Worm (Caenorhabditis elegans): Measurements from ENCODE around the gene skr-21.
A peak's percentile ranks its signal among the peaks of the same experiment; 100 is the strongest.

skr-21 gene

DNA sequence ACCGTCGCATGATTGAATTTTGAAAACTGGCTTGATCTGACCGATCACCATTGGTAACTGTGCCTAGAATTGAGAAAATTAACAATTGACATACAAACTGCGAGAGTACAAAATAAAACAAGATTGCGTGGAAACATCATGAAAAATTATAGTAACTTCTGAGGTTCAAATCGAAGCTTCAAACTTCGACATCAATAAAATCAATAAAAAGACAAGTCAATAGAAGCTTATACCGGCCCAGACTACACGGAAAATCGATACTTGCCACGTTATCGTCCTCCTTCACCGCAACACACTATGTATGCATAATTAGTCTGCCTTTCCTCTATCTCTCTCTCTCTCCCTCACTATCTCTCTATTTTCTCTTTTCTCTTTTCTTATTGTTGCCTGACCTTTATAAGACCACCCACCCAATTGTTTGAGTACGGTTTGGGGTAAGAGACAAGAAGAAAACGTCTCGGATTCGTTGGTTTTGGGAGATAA, at the start of gene skr-21:
skr-21 (minus strand) TSS at position 51 of the 483 bp plus-strand sequence.
- peak; percentile 28 for TF ChIP-seq aly-1 (tag; optimal IDR thresholded peaks at IDR 0.05)
- 0 out of 2 replicates have a peak, but pooled peaks have one; percentile 27 for TF ChIP-seq sea-1 (GFP tag; conservative IDR thresholded peaks at IDR 0.05)
- TF ChIP-seq F13C5.2 (tag; optimal IDR thresholded peaks at IDR 0.05) = no peak

ce11 chrX:13274102-13274501, 47.6 kb upstream of the skr-21 start, which contains the start of gene cyp-14A3:
TSS of gene cyp-14A3 (minus strand) at chrX:13274202.
- TF ChIP-seq hmg-4 (GFP tag; optimal IDR thresholded peaks at IDR 0.05) (no peak), hnd-1 (tag; optimal IDR thresholded peaks at IDR 0.05) (no peak), tra-4 (tag; optimal IDR thresholded peaks at IDR 0.05) (no peak), ama-1 (optimal IDR thresholded peaks at IDR 0.05) (no peak), tbx-37 (GFP tag; conservative IDR thresholded peaks at IDR 0.05) (no peak), pes-1 (GFP tag; IDR thresholded peaks at IDR 0.05) (no peak), aly-1 (tag; optimal IDR thresholded peaks at IDR 0.05) (no peak), ceh-13 (GFP tag; optimal IDR thresholded peaks at IDR 0.05) (no peak), flt-1 (GFP tag; IDR thresholded peaks at IDR 0.05) (no peak), hmbx-1 (tag; optimal IDR thresholded peaks at IDR 0.05) (no peak), ets-7 (tag; optimal IDR thresholded peaks at IDR 0.05) (no peak), B0310.2 (tag; optimal IDR thresholded peaks at IDR 0.05) (no peak), F13C5.2 (tag; optimal IDR thresholded peaks at IDR 0.05) (no peak), sea-1 (GFP tag; conservative IDR thresholded peaks at IDR 0.05) (no peak), tbx-11 (GFP tag; IDR thresholded peaks at IDR 0.05) (no peak), scrt-1 (GFP tag; IDR thresholded peaks at IDR 0.05) (no peak), ceh-36 (tag; optimal IDR thresholded peaks at IDR 0.05) (no peak)

ce11 chrX:13269586-13269985, 43.1 kb upstream of the skr-21 start, which contains the start of gene cyp-14A2:
TSS of gene cyp-14A2 (minus strand) at chrX:13269686.
- TF ChIP-seq sea-1 (GFP tag; conservative IDR thresholded peaks at IDR 0.05) (no peak), ets-7 (tag; optimal IDR thresholded peaks at IDR 0.05) (no peak), F13C5.2 (tag; optimal IDR thresholded peaks at IDR 0.05) (no peak), B0310.2 (tag; optimal IDR thresholded peaks at IDR 0.05) (no peak), ceh-36 (tag; optimal IDR thresholded peaks at IDR 0.05) (no peak), hmg-4 (GFP tag; optimal IDR thresholded peaks at IDR 0.05) (no peak), tbx-11 (GFP tag; IDR thresholded peaks at IDR 0.05) (no peak), tra-4 (tag; optimal IDR thresholded peaks at IDR 0.05) (no peak), pes-1 (GFP tag; IDR thresholded peaks at IDR 0.05) (no peak), ceh-13 (GFP tag; optimal IDR thresholded peaks at IDR 0.05) (no peak), flt-1 (GFP tag; IDR thresholded peaks at IDR 0.05) (no peak)

- TF ChIP-seq aly-1 (tag; optimal IDR thresholded peaks at IDR 0.05) = no peak
- TF ChIP-seq hmg-4 (GFP tag; optimal IDR thresholded peaks at IDR 0.05) = no peak
- TF ChIP-seq tra-4 (tag; optimal IDR thresholded peaks at IDR 0.05) = no peak
- no peak for TF ChIP-seq ama-1 (optimal IDR thresholded peaks at IDR 0.05)
- no peak for TF ChIP-seq ets-7 (tag; optimal IDR thresholded peaks at IDR 0.05)
- no peak for TF ChIP-seq pes-1 (GFP tag; IDR thresholded peaks at IDR 0.05)
- no peak for TF ChIP-seq ceh-13 (GFP tag; optimal IDR thresholded peaks at IDR 0.05)
Measured at ce11 chrX:13267230-13267629, 40.8 kb upstream of the skr-21 start, which contains the start of gene cyp-14A1. TSS of gene cyp-14A1 (minus strand) at chrX:13267355.

ce11 chrX:13264550-13264949, 38.1 kb upstream of the skr-21 start:
- peak; percentile 57 for TF ChIP-seq hnd-1 (tag; optimal IDR thresholded peaks at IDR 0.05)
- TF ChIP-seq flt-1 (GFP tag; IDR thresholded peaks at IDR 0.05) = peak; percentile 84
- TF ChIP-seq B0310.2 (tag; optimal IDR thresholded peaks at IDR 0.05) = peak; percentile 64
- TF ChIP-seq tbx-37 (GFP tag; conservative IDR thresholded peaks at IDR 0.05) = peak; percentile 88
- TF ChIP-seq scrt-1 (GFP tag; IDR thresholded peaks at IDR 0.05) = peak; percentile 88
- peak; percentile 53 for TF ChIP-seq ets-7 (tag; optimal IDR thresholded peaks at IDR 0.05)
- peak; percentile 83 for TF ChIP-seq F13C5.2 (tag; optimal IDR thresholded peaks at IDR 0.05)
- TF ChIP-seq ceh-13 (GFP tag; optimal IDR thresholded peaks at IDR 0.05) = peak; percentile 65
- peak; percentile 22 for TF ChIP-seq tra-4 (tag; optimal IDR thresholded peaks at IDR 0.05)
- TF ChIP-seq ama-1 (optimal IDR thresholded peaks at IDR 0.05) = no peak
- TF ChIP-seq hmg-4 (GFP tag; optimal IDR thresholded peaks at IDR 0.05) = peak; percentile 82
- peak; percentile 47 for TF ChIP-seq ceh-36 (tag; optimal IDR thresholded peaks at IDR 0.05)
- TF ChIP-seq tbx-11 (GFP tag; IDR thresholded peaks at IDR 0.05) = peak; percentile 85
- peak; percentile 65 for TF ChIP-seq aly-1 (tag; optimal IDR thresholded peaks at IDR 0.05)
- TF ChIP-seq hmbx-1 (tag; optimal IDR thresholded peaks at IDR 0.05) = peak; percentile 46
- TF ChIP-seq pes-1 (GFP tag; IDR thresholded peaks at IDR 0.05) = no peak; the same call in 1 of the 2 replicates
- TF ChIP-seq sea-1 (GFP tag; conservative IDR thresholded peaks at IDR 0.05) = peak; percentile 59

ce11 chrX:13262195-13262594, 35.7 kb upstream of the skr-21 start, which contains the start of gene K09A11.1:
TSS of gene K09A11.1 (plus strand) at chrX:13262495.
- TF ChIP-seq ama-1 (optimal IDR thresholded peaks at IDR 0.05) (no peak), ceh-36 (tag; optimal IDR thresholded peaks at IDR 0.05) (no peak), tra-4 (tag; optimal IDR thresholded peaks at IDR 0.05) (no peak), scrt-1 (GFP tag; IDR thresholded peaks at IDR 0.05) (no peak), hmbx-1 (tag; optimal IDR thresholded peaks at IDR 0.05) (no peak), tbx-37 (GFP tag; conservative IDR thresholded peaks at IDR 0.05) (no peak), hmg-4 (GFP tag; optimal IDR thresholded peaks at IDR 0.05) (no peak), ceh-13 (GFP tag; optimal IDR thresholded peaks at IDR 0.05) (no peak), ets-7 (tag; optimal IDR thresholded peaks at IDR 0.05) (no peak)

- 0 out of 2 replicates have a peak, but pooled peaks have one; percentile 8 for TF ChIP-seq pes-1 (GFP tag; IDR thresholded peaks at IDR 0.05)
Measured at ce11 chrX:13261037-13261592, 34.7 kb upstream of the skr-21 start.

ce11 chrX:13257577-13257976, 31.1 kb upstream of the skr-21 start, which contains the start of gene K08H2.10:
TSS of gene K08H2.10 (plus strand) at chrX:13257806.
- TF ChIP-seq hmg-4 (GFP tag; optimal IDR thresholded peaks at IDR 0.05) (no peak), tra-4 (tag; optimal IDR thresholded peaks at IDR 0.05) (no peak), scrt-1 (GFP tag; IDR thresholded peaks at IDR 0.05) (no peak), flt-1 (GFP tag; IDR thresholded peaks at IDR 0.05) (no peak), ceh-13 (GFP tag; optimal IDR thresholded peaks at IDR 0.05) (no peak)

Data from whole organism, early embryonic.